Worm (Caenorhabditis elegans) whole organism, L4 larva: ENCODE measurements around the gene srt-27.

Experiments used
- D1046.2 ChIP-seq: fragments of 200-800 bp; sonication (Bioruptor generic); IDR thresholded peaks from 2 replicates; pipeline ENCODE4 v1.3.6; 2022; ENCODE audit warnings: missing genetic modification characterization, missing compliant biosample characterization
- F26F4.8 ChIP-seq: fragments of 200-800 bp; sonication (Bioruptor generic); conservative IDR thresholded peaks from 2 replicates; pipeline ENCODE4 v1.3.6; 2022; ENCODE audit warnings: missing genetic modification characterization, missing compliant biosample characterization
- F37D6.2 ChIP-seq: sonication (generic microtip); optimal IDR thresholded peaks from 2 replicates; lab custom pipeline; 2016; ENCODE audit warnings: mild to moderate bottlenecking, missing genetic modification characterization, missing compliant biosample characterization
- T26A8.4 ChIP-seq: fragments of 200-800 bp; sonication (Bioruptor generic); IDR thresholded peaks from 2 replicates; pipeline ENCODE4 v1.3.6; 2022; ENCODE audit warnings: missing genetic modification characterization, missing compliant biosample characterization
- Y105C5A.15 ChIP-seq: fragments of 200-800 bp; sonication (Bioruptor generic); IDR thresholded peaks from 2 replicates; pipeline ENCODE4 v1.3.6; 2022; ENCODE audit warnings: missing genetic modification characterization, missing compliant biosample characterization
- Y48G9A.11 ChIP-seq: fragments of 200-800 bp; sonication (Bioruptor generic); IDR thresholded peaks from 2 replicates; pipeline ENCODE4 v1.3.6; 2022; ENCODE audit warnings: missing genetic modification reagents, missing genetic modification characterization, missing compliant biosample characterization
- ZK337.2 ChIP-seq: fragments of 200-800 bp; sonication (Bioruptor generic); IDR thresholded peaks from 2 replicates; pipeline ENCODE4 v1.3.6; 2022; ENCODE audit warnings: missing genetic modification reagents, missing genetic modification characterization, missing compliant biosample characterization
- aha-1 ChIP-seq: fragments of 150-350 bp; peaks from one replicate; lab custom pipeline; 2014; ENCODE audit warnings: missing biosample characterization, missing genetic modification characterization
- aly-2 ChIP-seq: sonication (generic microtip); optimal IDR thresholded peaks from 2 replicates; lab custom pipeline; 2018; ENCODE audit warnings: missing biosample characterization, missing genetic modification characterization
- ama-1 ChIP-seq: fragments of 150-350 bp; optimal IDR thresholded peaks from 2 replicates; lab custom pipeline; 2014; ENCODE audit warnings: inconsistent platforms, mixed read lengths
- attf-4 ChIP-seq: sonication (generic microtip); optimal IDR thresholded peaks from 3 replicates; lab custom pipeline; 2017; ENCODE audit warnings: missing biosample characterization, missing genetic modification characterization
- ceh-20 ChIP-seq: fragments of 200-800 bp; sonication (Bioruptor generic); IDR thresholded peaks from 2 replicates; pipeline ENCODE4 v1.3.6; 2022; ENCODE audit warnings: missing genetic modification reagents, missing genetic modification characterization, missing compliant biosample characterization
- cey-2 ChIP-seq: sonication (generic microtip); optimal IDR thresholded peaks from 3 replicates; lab custom pipeline; 2017; ENCODE audit warnings: missing genetic modification characterization, mild to moderate bottlenecking, missing compliant biosample characterization, antibody characterized with exemption, borderline replicate concordance; ENCODE audit not compliant: insufficient read depth
- daf-16 ChIP-seq, 3 experiments: sonication (generic microtip); optimal IDR thresholded peaks; 2 replicates each; lab custom pipeline; 2016 to 2017; ENCODE audit warnings: missing genetic modification characterization in 3 of 3, missing genetic modification reagents in 3 of 3, mild to moderate bottlenecking in 2 of 3, missing compliant biosample characterization in 2 of 3, missing biosample characterization in 1 of 3, moderate library complexity in 1 of 3
- daf-19 ChIP-seq: fragments of 200-800 bp; sonication (Bioruptor generic); conservative IDR thresholded peaks from 2 replicates; pipeline ENCODE4 v1.3.6; 2022; ENCODE audit warnings: missing genetic modification characterization, missing compliant biosample characterization
- daf-8 ChIP-seq: fragments of 200-800 bp; sonication (Bioruptor generic); IDR thresholded peaks from 2 replicates; pipeline ENCODE4 v1.3.6; 2022; ENCODE audit warnings: missing genetic modification characterization, missing compliant biosample characterization
- dmd-6 ChIP-seq: fragments of 200-800 bp; sonication (Bioruptor generic); IDR thresholded peaks from 2 replicates; pipeline ENCODE4 v1.3.6; 2022; ENCODE audit warnings: missing genetic modification reagents, missing genetic modification characterization, missing compliant biosample characterization
- dmd-8 ChIP-seq: fragments of 200-800 bp; sonication (Bioruptor generic); IDR thresholded peaks from 2 replicates; pipeline ENCODE4 v1.3.6; 2022; ENCODE audit warnings: missing genetic modification characterization, missing compliant biosample characterization
- dpl-1 ChIP-seq: fragments of 150-350 bp; optimal IDR thresholded peaks from 2 replicates; lab custom pipeline; 2014; ENCODE audit warnings: missing biosample characterization, missing genetic modification reagents, missing genetic modification characterization
- egl-27 ChIP-seq: sonication (generic microtip); optimal IDR thresholded peaks from 3 replicates; lab custom pipeline; 2017; ENCODE audit warnings: missing biosample characterization, missing genetic modification reagents, missing genetic modification characterization
- egl-43 ChIP-seq: fragments of 200-800 bp; sonication (Bioruptor generic); IDR thresholded peaks from 2 replicates; pipeline ENCODE4 v1.3.6; 2022; ENCODE audit warnings: missing genetic modification reagents, missing genetic modification characterization, missing compliant biosample characterization
- fos-1 ChIP-seq: fragments of 150-350 bp; optimal IDR thresholded peaks from 2 replicates; lab custom pipeline; 2014; ENCODE audit warnings: missing biosample characterization, missing genetic modification characterization
- gei-8 ChIP-seq: fragments of 200-800 bp; sonication (Bioruptor generic); optimal IDR thresholded peaks from 2 replicates; lab custom pipeline; 2018; ENCODE audit warnings: mild to moderate bottlenecking, missing genetic modification characterization, missing compliant biosample characterization
- hif-1 ChIP-seq, 2 experiments: sonication (generic microtip); optimal IDR thresholded peaks; 2 replicates each; lab custom pipeline; 2016 to 2017; ENCODE audit warnings: missing compliant biosample characterization in 2 of 2, missing genetic modification characterization in 2 of 2, missing genetic modification reagents in 2 of 2, missing genotype in 2 of 2, mild to moderate bottlenecking in 1 of 2
- hmg-1.1 ChIP-seq: fragments of 200-800 bp; sonication (Bioruptor generic); IDR thresholded peaks from 2 replicates; pipeline ENCODE4 v1.3.6; 2022; ENCODE audit warnings: missing genetic modification reagents, missing genetic modification characterization, missing compliant biosample characterization
- lin-38 ChIP-seq: fragments of 200-800 bp; sonication (Bioruptor generic); IDR thresholded peaks from 2 replicates; pipeline ENCODE4 v1.3.6; 2022; ENCODE audit warnings: missing genetic modification reagents, missing genetic modification characterization, missing compliant biosample characterization
- lin-39 ChIP-seq: fragments of 150-350 bp; optimal IDR thresholded peaks from 2 replicates; lab custom pipeline; 2014; ENCODE audit warnings: missing biosample characterization, missing genetic modification reagents, missing genetic modification characterization
- lir-3 ChIP-seq: sonication (generic microtip); optimal IDR thresholded peaks from 2 replicates; lab custom pipeline; 2016; ENCODE audit warnings: mild to moderate bottlenecking, missing genetic modification characterization, missing compliant biosample characterization
- lsy-2 ChIP-seq, 2 experiments: fragments of 150-350 bp in 1 of 2; sonication (generic microtip) in 1 of 2; optimal IDR thresholded peaks; 2 replicates each; lab custom pipeline; 2014 to 2017; ENCODE audit warnings: missing biosample characterization in 2 of 2, missing genetic modification characterization in 2 of 2
- mdt-29 ChIP-seq: fragments of 200-800 bp; sonication (Bioruptor generic); IDR thresholded peaks from 2 replicates; pipeline ENCODE4 v1.3.6; 2022; ENCODE audit warnings: missing genetic modification reagents, missing genetic modification characterization, missing compliant biosample characterization
- mep-1 ChIP-seq: fragments of 150-350 bp; sonication (generic microtip); optimal IDR thresholded peaks from 3 replicates; lab custom pipeline; 2014; ENCODE audit warnings: missing biosample characterization, missing genetic modification characterization
- nhr-10 ChIP-seq: fragments of 150-350 bp; optimal IDR thresholded peaks from 2 replicates; lab custom pipeline; 2014; ENCODE audit warnings: missing biosample characterization, missing genetic modification characterization
- nhr-11 ChIP-seq: fragments of 150-350 bp; optimal IDR thresholded peaks from 2 replicates; lab custom pipeline; 2014; ENCODE audit warnings: missing biosample characterization, missing genetic modification characterization
- nhr-28 ChIP-seq: fragments of 150-350 bp; optimal IDR thresholded peaks from 2 replicates; lab custom pipeline; 2014; ENCODE audit warnings: missing biosample characterization, missing genetic modification characterization
- nhr-42 ChIP-seq: fragments of 200-800 bp; sonication (Bioruptor generic); IDR thresholded peaks from 2 replicates; pipeline ENCODE4 v1.3.6; 2022; ENCODE audit warnings: missing genetic modification characterization, missing compliant biosample characterization
- nhr-6 ChIP-seq: fragments of 150-350 bp; optimal IDR thresholded peaks from 2 replicates; lab custom pipeline; 2014; ENCODE audit warnings: missing biosample characterization, missing genetic modification characterization
- php-3 ChIP-seq: fragments of 200-800 bp; sonication (Bioruptor generic); IDR thresholded peaks from 2 replicates; pipeline ENCODE4 v1.3.6; 2022; ENCODE audit warnings: missing genetic modification reagents, missing genetic modification characterization, missing compliant biosample characterization
- saeg-2 ChIP-seq: fragments of 200-800 bp; sonication (Bioruptor generic); IDR thresholded peaks from 2 replicates; pipeline ENCODE4 v1.3.6; 2022; ENCODE audit warnings: missing genetic modification reagents, missing genetic modification characterization, missing compliant biosample characterization
- snpc-4 ChIP-seq: fragments of 150-350 bp; optimal IDR thresholded peaks from 2 replicates; lab custom pipeline; 2014; ENCODE audit warnings: missing biosample characterization, missing genetic modification characterization
- spr-3 ChIP-seq: fragments of 200-800 bp; sonication (Bioruptor generic); optimal IDR thresholded peaks from 2 replicates; lab custom pipeline; 2018; ENCODE audit warnings: mild to moderate bottlenecking, missing genetic modification characterization, missing compliant biosample characterization
- tra-1 ChIP-seq: fragments of 200-800 bp; sonication (Bioruptor generic); IDR thresholded peaks from 2 replicates; pipeline ENCODE4 v1.3.6; 2022; ENCODE audit warnings: missing genetic modification reagents, missing genetic modification characterization, missing compliant biosample characterization
- unc-62 ChIP-seq, 3 experiments: fragments of 150-350 bp in 1 of 3; sonication (generic microtip); optimal IDR thresholded peaks in 2 of 3; peaks in 1 of 3; 1 replicate in 1 of 3; 2 replicates in 2 of 3; lab custom pipeline; 2014 to 2017; ENCODE audit warnings: missing biosample characterization in 3 of 3, missing genetic modification characterization in 3 of 3, missing genetic modification reagents in 3 of 3, missing genotype in 1 of 3
- zip-11 ChIP-seq: fragments of 200-800 bp; sonication (Bioruptor generic); IDR thresholded peaks from 2 replicates; pipeline ENCODE4 v1.3.6; 2022; ENCODE audit warnings: missing genetic modification characterization, missing compliant biosample characterization
- ztf-11 ChIP-seq: fragments of 150-350 bp; optimal IDR thresholded peaks from 2 replicates; lab custom pipeline; 2014; ENCODE audit warnings: missing biosample characterization, missing genetic modification characterization

srt-27 gene

ce11 chrV:2720763-2721162 lies at the start of gene srt-27:
srt-27 (minus strand) TSS chrV:2720863.
- TF ChIP-seq ama-1 (lab: Kevin White, UChicago): no peak
- TF ChIP-seq fos-1: no peak

DNA sequence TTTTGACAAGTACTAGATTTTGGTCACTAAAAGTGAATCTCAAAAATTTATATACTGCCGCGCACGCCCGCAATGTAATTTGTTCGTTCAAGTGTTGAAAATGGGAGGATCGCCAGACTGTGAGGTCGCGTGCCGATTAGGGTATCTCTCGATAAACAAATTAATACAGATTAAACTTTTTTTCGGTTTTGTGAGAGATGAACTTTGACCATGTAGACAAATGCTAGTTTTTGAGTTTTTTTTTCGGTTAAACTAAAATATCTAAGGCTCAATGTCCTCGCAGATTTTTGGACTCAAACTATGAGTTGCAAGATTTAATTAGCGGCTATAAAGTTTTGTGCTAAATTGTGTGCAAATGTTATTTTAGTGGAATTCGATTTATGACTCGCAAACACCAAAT lies 49.1 kb upstream of the srt-27 start, which contains the start of gene dhs-15:
Gene dhs-15 (minus strand): TSS at position 101 of the 400 bp plus-strand sequence.
- TF ChIP-seq cey-2 (tag; lab: Kevin White, UChicago) (no peak), spr-3 (GFP tag; lab: Kevin White, UChicago) (no peak), dmd-8 (GFP tag; lab: Robert Waterston, UW) (no peak), Y105C5A.15 (GFP tag; lab: Robert Waterston, UW) (no peak), zip-11 (GFP tag; lab: Robert Waterston, UW) (no peak), snpc-4 (tag; lab: Kevin White, UChicago) (no peak), ztf-11 (tag; lab: Kevin White, UChicago) (no peak), daf-19 (GFP tag; lab: Robert Waterston, UW) (no peak), ama-1 (lab: Kevin White, UChicago) (no peak), daf-8 (GFP tag; lab: Robert Waterston, UW) (no peak), F26F4.8 (GFP tag; lab: Robert Waterston, UW) (no peak), gei-8 (GFP tag; lab: Kevin White, UChicago) (no peak), ceh-20 (GFP tag; lab: Robert Waterston, UW) (no peak), lir-3 (tag; lab: Kevin White, UChicago) (no peak), hmg-1.1 (no peak)

- TF ChIP-seq unc-62 (GFP tag; optimal IDR thresholded peaks at IDR 0.05 in 1 of 2; lab: Kevin White, UChicago) (peak in 1 of 2 experiments; percentile 64), unc-62 (tag; optimal IDR thresholded peaks at IDR 0.05; lab: Kevin White, UChicago) (no peak), nhr-11 (tag; lab: Kevin White, UChicago) (no peak), nhr-28 (tag; lab: Kevin White, UChicago) (peak; percentile 78)
Measured at ce11 chrV:2767465-2767864, 46.8 kb upstream of the srt-27 start, which contains the start of gene R05D8.9. R05D8.9 (minus strand) TSS chrV:2767565.

DNA sequence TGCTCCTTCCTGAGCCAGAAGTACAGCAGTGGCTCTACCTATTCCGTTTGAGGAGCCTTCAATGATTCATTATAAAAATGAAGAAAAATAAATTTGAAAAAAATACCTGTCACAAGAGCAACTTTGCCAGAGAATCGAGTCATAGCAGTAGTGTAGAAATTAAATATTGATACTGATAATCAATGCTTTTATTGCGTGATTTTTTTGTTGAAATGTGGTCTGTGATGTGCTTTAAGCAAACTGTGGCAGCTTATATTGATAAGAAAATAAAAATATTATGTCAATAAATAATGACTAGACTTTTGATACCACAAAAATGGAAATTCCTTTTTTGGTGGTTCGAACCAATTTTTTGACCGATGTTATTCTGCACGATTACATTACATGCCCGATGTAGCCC lies 44.4 kb upstream of the srt-27 start, which contains the start of gene dhs-14:
Gene dhs-14 (minus strand): TSS at position 149 of the 400 bp plus-strand sequence.
- TF ChIP-seq cey-2 (tag; lab: Kevin White, UChicago): no peak
- TF ChIP-seq nhr-6 (tag; lab: Kevin White, UChicago): no peak
- TF ChIP-seq lsy-2 (tag; optimal IDR thresholded peaks at IDR 0.05; lab: Kevin White, UChicago): no peak
- no peak for TF ChIP-seq aha-1 (tag; lab: Kevin White, UChicago)
- no peak for TF ChIP-seq aly-2 (tag; lab: Kevin White, UChicago)
- no peak for TF ChIP-seq nhr-42 (GFP tag; lab: Robert Waterston, UW)
- TF ChIP-seq dpl-1: no peak
- TF ChIP-seq spr-3 (GFP tag; lab: Kevin White, UChicago): no peak
- no peak for TF ChIP-seq daf-16 (GFP tag; optimal IDR thresholded peaks at IDR 0.05; lab: Kevin White, UChicago)
- peak; percentile 76 for TF ChIP-seq daf-16 (tag; optimal IDR thresholded peaks at IDR 0.05; lab: Kevin White, UChicago)
- TF ChIP-seq saeg-2 (GFP tag; lab: Robert Waterston, UW): no peak
- no peak for TF ChIP-seq hif-1 (tag; optimal IDR thresholded peaks at IDR 0.05; lab: Kevin White, UChicago)
- TF ChIP-seq D1046.2: no peak
- no peak for TF ChIP-seq nhr-10 (tag; lab: Kevin White, UChicago)
- TF ChIP-seq F37D6.2 (tag; lab: Kevin White, UChicago): no peak
- no peak for TF ChIP-seq lin-38
- no peak for TF ChIP-seq attf-4 (tag; lab: Kevin White, UChicago)
- no peak for TF ChIP-seq dmd-8 (GFP tag; lab: Robert Waterston, UW)
- no peak for TF ChIP-seq F26F4.8 (GFP tag; lab: Robert Waterston, UW)
- TF ChIP-seq nhr-11 (tag; lab: Kevin White, UChicago): no peak
- no peak for TF ChIP-seq lin-39
- no peak for TF ChIP-seq Y48G9A.11 (GFP tag; lab: Robert Waterston, UW)
- TF ChIP-seq tra-1 (GFP tag; lab: Robert Waterston, UW): no peak
- no peak for TF ChIP-seq egl-43 (GFP tag; lab: Robert Waterston, UW)
- peak; percentile 71 for TF ChIP-seq dmd-6 (GFP tag; lab: Robert Waterston, UW)
- TF ChIP-seq ceh-20 (GFP tag; lab: Robert Waterston, UW): no peak
- no peak for TF ChIP-seq egl-27 (tag; lab: Kevin White, UChicago)
- TF ChIP-seq mdt-29 (GFP tag; lab: Robert Waterston, UW): no peak
- TF ChIP-seq ZK337.2 (GFP tag; lab: Robert Waterston, UW): no peak
- TF ChIP-seq mep-1 (tag; lab: Kevin White, UChicago): no peak
- TF ChIP-seq T26A8.4 (GFP tag; lab: Robert Waterston, UW): no peak
- 0 out of 2 replicates have a peak, but pooled peaks have one; percentile 11 for TF ChIP-seq php-3
- no peak for TF ChIP-seq daf-8 (GFP tag; lab: Robert Waterston, UW)
- no peak for TF ChIP-seq lir-3 (tag; lab: Kevin White, UChicago)
